Fruit fly (Drosophila melanogaster): Measurements from ENCODE around the gene CG15258.

Gene CG15258

DNA sequence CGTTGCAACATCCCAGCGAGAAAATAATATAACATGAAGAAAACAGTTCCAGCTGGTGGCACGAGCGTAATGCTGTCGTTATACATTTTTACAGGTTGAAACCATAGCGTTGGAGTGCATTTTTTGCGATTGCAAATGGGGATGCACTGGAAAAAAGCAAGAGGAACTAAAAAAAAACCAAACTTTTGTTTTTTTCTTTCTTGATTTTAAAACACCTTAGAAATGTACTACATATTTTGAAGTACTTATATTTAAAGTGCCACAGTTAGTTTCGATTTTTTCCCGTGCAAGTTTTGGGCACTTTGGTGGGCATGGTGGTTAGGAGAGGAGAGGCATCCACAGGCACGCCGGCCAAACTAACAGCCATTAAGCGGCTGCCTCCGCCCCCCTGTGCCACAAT lies 33.4 kb downstream of the CG15258 start:
- TF ChIP-seq Sp1 (GFP tag; optimal IDR thresholded peaks at IDR 0.05) (peak; percentile 37), OdsH (GFP tag; optimal IDR thresholded peaks at IDR 0.05) (peak; percentile 2), foxo (GFP tag; optimal IDR thresholded peaks at IDR 0.05) (peak in 1 of 2 experiments; percentile 41), dmrt93B (GFP tag; optimal IDR thresholded peaks at IDR 0.05) (peak; percentile 7), h (GFP tag; optimal IDR thresholded peaks at IDR 0.05) (peak; percentile 53), Jra (GFP tag; optimal IDR thresholded peaks at IDR 0.05) (no peak), sv (GFP tag; optimal IDR thresholded peaks at IDR 0.05) (no peak), br (GFP tag; optimal IDR thresholded peaks at IDR 0.05) (peak; percentile 34), dl (GFP tag; optimal IDR thresholded peaks at IDR 0.05; ENCODE audit: insufficient read depth in 1 of 2, partially characterized antibody in 2 of 2) (no peak), woc (GFP tag; optimal IDR thresholded peaks at IDR 0.05) (peak; percentile 4), fru (GFP tag; optimal IDR thresholded peaks at IDR 0.05) (peak; percentile 51), Hnf4 (GFP tag; optimal IDR thresholded peaks at IDR 0.05) (peak; percentile 19), ey (GFP tag; optimal IDR thresholded peaks at IDR 0.05) (peak; percentile 18), Rel (GFP tag; optimal IDR thresholded peaks at IDR 0.05) (no peak), Rel (tag; optimal IDR thresholded peaks at IDR 0.05) (no peak), psq (GFP tag; optimal IDR thresholded peaks at IDR 0.05) (peak; percentile 12), rgr (GFP tag; optimal IDR thresholded peaks at IDR 0.05) (peak; percentile 17)

DNA sequence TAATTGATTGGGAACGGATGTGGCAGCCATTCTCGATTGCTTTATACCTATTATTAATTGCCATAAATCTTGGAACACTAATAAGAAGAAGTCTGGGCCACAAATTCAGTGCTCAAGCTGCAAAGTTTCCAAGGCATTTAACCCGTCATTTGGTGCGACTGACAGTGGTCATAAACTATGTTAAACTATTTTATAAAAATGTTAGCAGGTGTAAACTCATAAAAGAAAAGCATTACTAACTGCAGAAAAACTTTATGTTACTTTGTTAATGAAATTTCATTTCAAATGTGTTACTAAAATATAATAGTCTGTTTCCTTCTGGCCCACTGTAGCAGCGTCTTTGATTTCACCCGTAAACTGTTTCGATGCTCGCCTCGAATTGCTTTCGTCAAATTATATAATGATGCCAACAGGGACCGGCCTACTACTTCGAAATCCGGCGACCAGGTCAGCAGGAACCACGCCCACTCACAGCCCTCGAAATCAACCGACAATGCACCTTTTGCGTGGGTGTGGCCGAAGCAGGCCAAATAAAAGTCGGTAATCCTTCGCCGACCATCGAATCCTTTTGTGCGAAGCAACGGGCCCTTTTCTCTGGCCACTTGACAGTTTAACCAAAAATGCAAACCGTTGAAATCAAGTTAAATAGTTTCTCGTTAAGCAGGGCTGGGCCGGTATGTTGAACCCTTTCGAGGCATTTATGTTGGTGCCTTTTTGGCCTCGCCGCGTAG lies 35.7 kb downstream of the CG15258 start:
- TF ChIP-seq dl (GFP tag; optimal IDR thresholded peaks at IDR 0.05; ENCODE audit: insufficient read depth in 1 of 2, partially characterized antibody in 2 of 2) (no peak), Abd-B (GFP tag; optimal IDR thresholded peaks at IDR 0.05) (no peak), Dfd (GFP tag; optimal IDR thresholded peaks at IDR 0.05) (no peak), fru (GFP tag; optimal IDR thresholded peaks at IDR 0.05) (peak; percentile 18), brk (GFP tag; optimal IDR thresholded peaks at IDR 0.05) (no peak), OdsH (GFP tag; optimal IDR thresholded peaks at IDR 0.05) (peak; percentile 17), dsf (GFP tag; optimal IDR thresholded peaks at IDR 0.05; ENCODE audit: borderline replicate concordance) (no peak), CG32264 (GFP tag; optimal IDR thresholded peaks at IDR 0.05) (no peak), foxo (GFP tag; optimal IDR thresholded peaks at IDR 0.05) (peak in 1 of 2 experiments; percentile 27), jim (GFP tag; optimal IDR thresholded peaks at IDR 0.05) (no peak), HLH106 (tag; optimal IDR thresholded peaks at IDR 0.05) (no peak)

DNA sequence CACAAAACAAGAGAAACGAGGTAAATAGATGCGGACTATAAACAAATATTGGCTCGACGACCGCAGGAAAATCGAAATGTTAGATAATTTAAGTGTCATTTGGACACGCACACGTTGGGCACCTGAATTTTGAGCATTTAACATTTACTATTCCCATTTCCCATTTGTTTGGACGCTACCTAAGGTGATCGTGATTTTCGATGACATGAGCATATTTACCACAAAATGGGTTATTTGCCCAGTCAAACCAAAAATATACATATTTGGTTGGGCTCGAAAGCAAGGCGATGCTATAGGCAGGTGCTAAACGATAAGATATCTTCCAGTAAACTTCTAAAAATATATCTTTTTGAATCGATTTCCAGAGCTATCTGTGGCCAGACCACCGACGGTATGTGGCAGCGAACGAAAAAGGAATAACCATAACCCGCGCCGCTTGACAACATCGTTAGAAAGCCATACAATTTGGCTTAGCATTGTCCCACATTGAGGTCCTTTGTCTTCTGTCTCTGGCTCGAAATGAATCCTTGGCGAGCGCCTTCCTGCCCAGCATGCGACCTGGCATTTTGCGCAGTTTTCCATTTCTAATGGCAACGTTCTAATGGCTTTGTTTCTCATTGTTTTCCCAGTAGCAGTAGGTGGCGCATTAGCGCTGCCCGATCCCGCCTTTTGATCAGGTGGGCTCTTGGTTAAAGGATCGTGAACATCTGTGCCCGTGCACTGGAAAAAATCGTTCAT lies 37.2 kb downstream of the CG15258 start:
- no peak for TF ChIP-seq CG9705 (GFP tag; optimal IDR thresholded peaks at IDR 0.05)
- no peak for TF ChIP-seq Hr78 (GFP tag; optimal IDR thresholded peaks at IDR 0.05)
- TF ChIP-seq psq (GFP tag; optimal IDR thresholded peaks at IDR 0.05): no peak
- TF ChIP-seq sage (GFP tag; optimal IDR thresholded peaks at IDR 0.05): no peak
- no peak for TF ChIP-seq Dif (GFP tag; optimal IDR thresholded peaks at IDR 0.05; ENCODE audit: partially characterized antibody)
- TF ChIP-seq fru (GFP tag; optimal IDR thresholded peaks at IDR 0.05): no peak
- no peak for TF ChIP-seq Jra (GFP tag; optimal IDR thresholded peaks at IDR 0.05)
- TF ChIP-seq rgr (GFP tag; optimal IDR thresholded peaks at IDR 0.05): no peak
- TF ChIP-seq CG32264 (GFP tag; optimal IDR thresholded peaks at IDR 0.05): no peak
- TF ChIP-seq jim (GFP tag; optimal IDR thresholded peaks at IDR 0.05): no peak
- TF ChIP-seq Dfd (GFP tag; optimal IDR thresholded peaks at IDR 0.05): no peak
- no peak for TF ChIP-seq br (GFP tag; optimal IDR thresholded peaks at IDR 0.05)
- no peak for TF ChIP-seq sv (GFP tag; optimal IDR thresholded peaks at IDR 0.05)
- no peak for TF ChIP-seq ey (GFP tag; optimal IDR thresholded peaks at IDR 0.05)
- no peak for TF ChIP-seq OdsH (GFP tag; optimal IDR thresholded peaks at IDR 0.05)
- no peak for TF ChIP-seq dl (GFP tag; optimal IDR thresholded peaks at IDR 0.05; ENCODE audit: insufficient read depth in 1 of 2, partially characterized antibody in 2 of 2)

DNA sequence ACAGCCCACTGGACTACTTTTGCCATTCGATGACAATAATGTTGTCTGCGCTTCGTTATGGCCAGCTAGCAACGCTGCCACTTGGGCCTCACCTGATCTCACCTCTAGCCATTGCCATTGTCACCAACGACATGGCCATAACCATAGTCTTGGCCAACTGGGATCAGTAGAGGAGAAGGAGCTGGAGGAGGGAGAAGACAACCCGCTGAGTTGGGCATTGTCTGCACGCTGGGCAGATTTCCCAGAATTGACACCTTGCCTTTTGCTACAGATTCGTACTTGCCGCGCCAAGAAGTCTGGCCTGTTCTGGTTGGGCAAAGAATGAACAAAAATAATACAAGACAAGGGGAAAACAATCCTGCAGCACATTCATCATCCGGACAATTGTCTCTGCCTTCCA lies 38.2 kb downstream of the CG15258 start:
- no peak for TF ChIP-seq fru (GFP tag; optimal IDR thresholded peaks at IDR 0.05)
- no peak for TF ChIP-seq sage (GFP tag; optimal IDR thresholded peaks at IDR 0.05)
- no peak for TF ChIP-seq ey (GFP tag; optimal IDR thresholded peaks at IDR 0.05)

DNA sequence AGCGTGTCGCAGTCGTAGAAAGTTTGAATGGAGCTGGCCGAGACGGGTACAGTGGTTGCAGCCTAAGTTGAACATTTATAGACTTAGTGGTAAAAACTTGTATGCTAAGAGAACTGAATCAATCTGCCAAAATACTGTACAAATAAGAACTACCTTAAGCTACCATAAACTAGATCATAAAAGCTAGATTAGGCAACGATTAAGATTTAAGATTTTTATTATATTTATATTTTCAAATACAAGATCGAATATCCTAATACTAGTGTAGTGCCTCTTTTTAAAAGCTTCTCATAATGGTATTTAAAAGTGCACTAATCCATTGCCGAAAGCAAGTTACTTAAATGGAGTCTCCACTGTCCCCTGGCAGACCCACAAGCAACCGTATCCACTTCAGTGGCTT lies 40.0 kb downstream of the CG15258 start:
- TF ChIP-seq Abd-B (GFP tag; optimal IDR thresholded peaks at IDR 0.05) (no peak), Rel (GFP tag; optimal IDR thresholded peaks at IDR 0.05) (no peak), Rel (tag; optimal IDR thresholded peaks at IDR 0.05) (no peak), Sp1 (GFP tag; optimal IDR thresholded peaks at IDR 0.05) (no peak), dl (GFP tag; optimal IDR thresholded peaks at IDR 0.05; ENCODE audit: insufficient read depth in 1 of 2, partially characterized antibody in 2 of 2) (no peak), Dif (GFP tag; optimal IDR thresholded peaks at IDR 0.05; ENCODE audit: partially characterized antibody) (no peak)

All from whole organism, wandering third instar larva.